Fruit fly (Drosophila melanogaster) whole organism, pupa: ENCODE data around the gene CG10943.

Experiments
- CG12605 ChIP-seq: fragments of 200-800 bp; sonication (Bioruptor generic); IDR thresholded peaks from 2 replicates; pipeline ENCODE4 v1.3.6; 2022; ENCODE audit warnings: missing biosample characterization, missing genetic modification characterization
- CG13204 ChIP-seq: fragments of 200-800 bp; sonication (Bioruptor generic); optimal IDR thresholded peaks from 2 replicates; lab custom pipeline; 2018; ENCODE audit warnings: missing biosample characterization, mild to moderate bottlenecking, missing genetic modification characterization, moderate library complexity
- CG14655 ChIP-seq: fragments of 200-800 bp; sonication (Bioruptor generic); optimal IDR thresholded peaks from 3 replicates; lab custom pipeline; 2017; ENCODE audit warnings: mild to moderate bottlenecking, missing biosample characterization, missing genetic modification reagents, missing genetic modification characterization
- CG17806 ChIP-seq: fragments of 200-800 bp; sonication (Bioruptor generic); optimal IDR thresholded peaks from 2 replicates; lab custom pipeline; 2018; ENCODE audit warnings: missing biosample characterization, mild to moderate bottlenecking, missing genetic modification characterization, moderate library complexity
- CG34367 ChIP-seq: fragments of 200-800 bp; sonication (Bioruptor generic); optimal IDR thresholded peaks from 2 replicates; lab custom pipeline; 2018; ENCODE audit warnings: missing biosample characterization, mild to moderate bottlenecking, missing genetic modification characterization
- CG8301 ChIP-seq: fragments of 200-800 bp; sonication (Bioruptor generic); optimal IDR thresholded peaks from 2 replicates; lab custom pipeline; 2018; ENCODE audit warnings: missing biosample characterization, mild to moderate bottlenecking, missing genetic modification characterization
- Pif1B ChIP-seq: fragments of 200-800 bp; sonication (Bioruptor generic); optimal IDR thresholded peaks from 3 replicates; lab custom pipeline; 2016; ENCODE audit warnings: missing biosample characterization, missing genetic modification characterization

dm6 chr3L:12889353-12889820 is 26.7 kb upstream of the CG10943 start, which contains the start of gene CG43894:
- TF ChIP-seq CG12605 (GFP tag; lab: Robert Waterston, UW) (no peak), CG14655 (no peak), CG8301 (tag; lab: Kevin White, UChicago) (no peak), CG34367 (tag; lab: Kevin White, UChicago) (no peak), CG13204 (GFP tag; lab: Kevin White, UChicago) (no peak), Pif1B (GFP tag; lab: Kevin White, UChicago) (no peak), CG17806 (tag; lab: Kevin White, UChicago) (no peak)
